Worm (Caenorhabditis elegans) whole organism, late embryonic: ENCODE measurements around the gene ugt-34.

Experiments used
- C08G9.2 ChIP-seq: sonication (generic microtip); optimal IDR thresholded peaks from 2 replicates; lab custom pipeline; 2016; ENCODE audit warnings: mild to moderate bottlenecking, missing genetic modification characterization, moderate library complexity, missing compliant biosample characterization
- C38D4.7 ChIP-seq: fragments of 200-800 bp; sonication (Bioruptor generic); optimal IDR thresholded peaks from 2 replicates; lab custom pipeline; 2018; ENCODE audit warnings: mild to moderate bottlenecking, missing genetic modification characterization, moderate library complexity, missing compliant biosample characterization
- K02D7.2 ChIP-seq: sonication (generic microtip); optimal IDR thresholded peaks from 2 replicates; lab custom pipeline; 2017; ENCODE audit warnings: mild to moderate bottlenecking, missing genetic modification characterization, missing compliant biosample characterization
- K09A11.1 ChIP-seq: sonication (generic microtip); optimal IDR thresholded peaks from 2 replicates; lab custom pipeline; 2017; ENCODE audit warnings: antibody characterized with exemption, mild to moderate bottlenecking, missing genetic modification characterization, missing compliant biosample characterization; ENCODE audit not compliant: insufficient read depth
- Y22D7AL.16 ChIP-seq: sonication (generic microtip); optimal IDR thresholded peaks from 2 replicates; lab custom pipeline; 2016; ENCODE audit warnings: missing genetic modification characterization, missing compliant biosample characterization
- ahr-1 ChIP-seq: sonication (generic microtip); optimal IDR thresholded peaks from 2 replicates; lab custom pipeline; 2016; ENCODE audit warnings: missing genetic modification characterization, missing compliant biosample characterization
- ceh-14 ChIP-seq: sonication (generic microtip); optimal IDR thresholded peaks from 2 replicates; lab custom pipeline; 2016; ENCODE audit warnings: missing genotype, missing genetic modification characterization, missing compliant biosample characterization
- ceh-18 ChIP-seq: sonication (generic microtip); optimal IDR thresholded peaks from 2 replicates; lab custom pipeline; 2016; ENCODE audit warnings: missing genetic modification characterization, missing compliant biosample characterization
- ceh-2 ChIP-seq: sonication (generic microtip); optimal IDR thresholded peaks from 2 replicates; lab custom pipeline; 2016; ENCODE audit warnings: missing genotype, missing genetic modification characterization, missing compliant biosample characterization
- ceh-22 ChIP-seq: sonication (generic microtip); optimal IDR thresholded peaks from 2 replicates; lab custom pipeline; 2017; ENCODE audit warnings: missing biosample characterization, missing genetic modification characterization
- ceh-24 ChIP-seq: sonication (generic microtip); optimal IDR thresholded peaks from 2 replicates; lab custom pipeline; 2016; ENCODE audit warnings: mild to moderate bottlenecking, missing genetic modification characterization, missing compliant biosample characterization
- ceh-31 ChIP-seq: sonication (generic microtip); optimal IDR thresholded peaks from 2 replicates; lab custom pipeline; 2016; ENCODE audit warnings: missing genetic modification characterization, missing compliant biosample characterization
- ceh-34 ChIP-seq: sonication (generic microtip); optimal IDR thresholded peaks from 2 replicates; lab custom pipeline; 2016; ENCODE audit warnings: mild to moderate bottlenecking, missing genetic modification characterization, missing compliant biosample characterization
- ceh-45 ChIP-seq: fragments of 200-800 bp; sonication (Bioruptor generic); IDR thresholded peaks from 2 replicates; pipeline ENCODE4 v1.3.6; 2022; ENCODE audit warnings: missing genetic modification reagents, missing genetic modification characterization, missing compliant biosample characterization
- ceh-9 ChIP-seq: sonication (generic microtip); optimal IDR thresholded peaks from 2 replicates; lab custom pipeline; 2016; ENCODE audit warnings: mild to moderate bottlenecking, missing genetic modification characterization, inconsistent platforms, missing compliant biosample characterization
- che-1 ChIP-seq: sonication (generic microtip); optimal IDR thresholded peaks from 2 replicates; lab custom pipeline; 2016; ENCODE audit warnings: mild to moderate bottlenecking, missing genetic modification characterization, missing compliant biosample characterization
- dve-1 ChIP-seq: sonication (generic microtip); optimal IDR thresholded peaks from 2 replicates; lab custom pipeline; 2017; ENCODE audit warnings: antibody characterized with exemption, mild to moderate bottlenecking, missing genetic modification characterization, missing compliant biosample characterization
- elt-4 ChIP-seq: sonication (generic microtip); optimal IDR thresholded peaks from 2 replicates; lab custom pipeline; 2016; ENCODE audit warnings: missing genetic modification characterization, missing compliant biosample characterization
- ets-4 ChIP-seq: sonication (generic microtip); optimal IDR thresholded peaks from 2 replicates; lab custom pipeline; 2016; ENCODE audit warnings: missing genetic modification characterization, missing compliant biosample characterization
- eyg-1 ChIP-seq: sonication (generic microtip); optimal IDR thresholded peaks from 2 replicates; lab custom pipeline; 2016; ENCODE audit warnings: missing genotype, missing genetic modification characterization, missing compliant biosample characterization
- fax-1 ChIP-seq: sonication (generic microtip); optimal IDR thresholded peaks from 2 replicates; lab custom pipeline; 2016; ENCODE audit warnings: missing genotype, missing genetic modification characterization, missing compliant biosample characterization
- fkh-10 ChIP-seq: fragments of 150-350 bp; optimal IDR thresholded peaks from 2 replicates; lab custom pipeline; 2014; ENCODE audit warnings: missing biosample characterization, missing genetic modification reagents, missing genetic modification characterization
- fkh-6 ChIP-seq: sonication (generic microtip); optimal IDR thresholded peaks from 2 replicates; lab custom pipeline; 2016; ENCODE audit warnings: missing genetic modification characterization, missing compliant biosample characterization
- gmeb-2 ChIP-seq: sonication (generic microtip); optimal IDR thresholded peaks from 2 replicates; lab custom pipeline; 2016; ENCODE audit warnings: missing genetic modification characterization, inconsistent platforms, missing compliant biosample characterization
- hlh-30 ChIP-seq: sonication (generic microtip); optimal IDR thresholded peaks from 2 replicates; lab custom pipeline; 2017; ENCODE audit warnings: antibody characterized with exemption, missing genetic modification characterization, missing compliant biosample characterization; ENCODE audit not compliant: insufficient read depth
- hlh-6 ChIP-seq: sonication (generic microtip); optimal IDR thresholded peaks from 2 replicates; lab custom pipeline; 2016; ENCODE audit warnings: missing genotype, missing genetic modification characterization, missing compliant biosample characterization
- hlh-8 ChIP-seq: sonication (generic microtip); optimal IDR thresholded peaks from 2 replicates; lab custom pipeline; 2016; ENCODE audit warnings: missing genotype, missing genetic modification characterization, missing compliant biosample characterization
- lim-6 ChIP-seq: sonication (generic microtip); optimal IDR thresholded peaks from 2 replicates; lab custom pipeline; 2016; ENCODE audit warnings: missing genetic modification characterization, missing compliant biosample characterization
- nfya-1 ChIP-seq: sonication (generic microtip); optimal IDR thresholded peaks from 2 replicates; lab custom pipeline; 2017; ENCODE audit warnings: missing genetic modification characterization, mild to moderate bottlenecking, missing compliant biosample characterization, antibody characterized with exemption, moderate library complexity
- nhr-11 ChIP-seq: fragments of 150-350 bp; optimal IDR thresholded peaks from 2 replicates; lab custom pipeline; 2014; ENCODE audit warnings: missing biosample characterization, missing genetic modification characterization
- npax-4 ChIP-seq: sonication (generic microtip); optimal IDR thresholded peaks from 2 replicates; lab custom pipeline; 2016; ENCODE audit warnings: missing genetic modification characterization, missing compliant biosample characterization
- pag-3 ChIP-seq: sonication (generic microtip); optimal IDR thresholded peaks from 2 replicates; lab custom pipeline; 2016; ENCODE audit warnings: missing compliant biosample characterization, missing genetic modification characterization, borderline replicate concordance
- pat-9 ChIP-seq: fragments of 200-800 bp; sonication (Bioruptor generic); optimal IDR thresholded peaks from 2 replicates; lab custom pipeline; 2018; ENCODE audit warnings: mild to moderate bottlenecking, missing genetic modification characterization, moderate library complexity, missing compliant biosample characterization
- pax-1 ChIP-seq: fragments of 150-350 bp; optimal IDR thresholded peaks from 2 replicates; lab custom pipeline; 2014; ENCODE audit warnings: missing biosample characterization, missing genetic modification characterization
- pha-4 ChIP-seq: fragments of 150-350 bp; optimal IDR thresholded peaks from 2 replicates; lab custom pipeline; 2018; ENCODE audit warnings: missing biosample characterization, missing genetic modification reagents, missing genetic modification characterization
- pqm-1 ChIP-seq: sonication (generic microtip); optimal IDR thresholded peaks from 2 replicates; lab custom pipeline; 2016; ENCODE audit warnings: missing genetic modification characterization, missing compliant biosample characterization
- ref-2 ChIP-seq: sonication (generic microtip); optimal IDR thresholded peaks from 2 replicates; lab custom pipeline; 2016; ENCODE audit warnings: missing genetic modification characterization, missing compliant biosample characterization
- sdc-2 ChIP-seq: sonication (generic microtip); optimal IDR thresholded peaks from 2 replicates; lab custom pipeline; 2016; ENCODE audit warnings: missing genotype, missing genetic modification characterization, missing compliant biosample characterization
- syd-9 ChIP-seq: sonication (generic microtip); optimal IDR thresholded peaks from 2 replicates; lab custom pipeline; 2016; ENCODE audit warnings: mild to moderate bottlenecking, missing genetic modification characterization, moderate library complexity, missing compliant biosample characterization
- tbx-2 ChIP-seq: sonication (generic microtip); optimal IDR thresholded peaks from 2 replicates; lab custom pipeline; 2016; ENCODE audit warnings: missing genetic modification characterization, missing compliant biosample characterization
- tbx-7 ChIP-seq: sonication (generic microtip); optimal IDR thresholded peaks from 2 replicates; lab custom pipeline; 2016; ENCODE audit warnings: missing genotype, missing genetic modification characterization, missing compliant biosample characterization
- unc-42 ChIP-seq: sonication (generic microtip); optimal IDR thresholded peaks from 2 replicates; lab custom pipeline; 2016; ENCODE audit warnings: missing genotype, missing genetic modification characterization, missing compliant biosample characterization
- unc-55 ChIP-seq: sonication (generic microtip); optimal IDR thresholded peaks from 2 replicates; lab custom pipeline; 2017; ENCODE audit warnings: missing biosample characterization, missing genetic modification reagents, missing genetic modification characterization
- zip-5 ChIP-seq: sonication (generic microtip); optimal IDR thresholded peaks from 2 replicates; lab custom pipeline; 2016; ENCODE audit warnings: missing genetic modification characterization, missing compliant biosample characterization

The ugt-34 gene

DNA sequence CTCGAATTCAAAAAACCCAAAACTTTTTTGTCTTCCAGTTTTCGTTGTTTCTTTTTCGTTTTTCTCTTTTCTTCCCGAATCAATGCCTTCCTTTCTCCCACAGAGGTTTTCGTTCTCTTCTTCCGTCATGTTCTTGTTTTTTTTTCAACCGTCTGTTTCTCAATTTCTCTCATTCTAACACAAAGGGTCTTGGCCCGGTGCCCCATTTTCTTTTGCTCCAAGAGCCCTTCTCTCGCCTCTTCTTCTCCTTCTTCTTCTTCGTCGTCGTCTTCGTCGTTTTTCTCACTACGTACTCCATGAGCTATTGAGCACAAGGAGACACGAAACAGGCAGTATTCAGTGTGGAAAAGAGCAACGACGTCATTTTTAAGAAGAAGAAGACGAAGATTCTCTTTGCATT is 20.7 kb upstream of the ugt-34 start:
- TF ChIP-seq syd-9 (no peak), ceh-18 (tag; lab: Kevin White, UChicago) (peak; percentile 7), ceh-45 (no peak), eyg-1 (tag; lab: Kevin White, UChicago) (no peak), Y22D7AL.16 (tag; lab: Kevin White, UChicago) (no peak), npax-4 (tag; lab: Kevin White, UChicago) (no peak), ceh-31 (tag; lab: Kevin White, UChicago) (peak; percentile 39), fkh-10 (GFP tag; lab: Kevin White, UChicago) (no peak), hlh-6 (tag; lab: Kevin White, UChicago) (peak; percentile 6), unc-42 (tag; lab: Kevin White, UChicago) (peak; percentile 20), K02D7.2 (tag; lab: Kevin White, UChicago) (no peak), hlh-8 (no peak), nfya-1 (peak; percentile 28), che-1 (tag; lab: Kevin White, UChicago) (no peak)

DNA sequence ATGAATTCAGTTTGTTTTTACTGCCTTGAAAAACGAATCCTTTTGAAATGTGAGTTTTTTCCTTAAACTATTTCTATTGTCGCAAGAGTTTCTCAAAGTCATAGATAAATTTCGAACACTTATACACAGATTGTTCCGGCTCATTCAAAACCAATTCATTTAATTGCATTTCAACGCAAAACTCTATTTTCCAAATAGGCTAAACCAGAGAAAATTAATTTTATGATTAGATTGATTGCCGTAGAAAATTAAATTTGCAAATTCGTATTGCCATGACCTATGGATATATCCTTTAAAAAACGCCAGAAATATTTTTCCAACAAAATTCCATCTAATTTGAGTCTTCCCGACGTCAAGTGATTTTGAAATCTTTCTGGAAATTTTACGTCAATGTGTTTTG is 19.2 kb upstream of the ugt-34 start:
- TF ChIP-seq hlh-30 (tag; lab: Kevin White, UChicago) (no peak), dve-1 (tag; lab: Kevin White, UChicago) (no peak), unc-42 (tag; lab: Kevin White, UChicago) (peak; percentile 73), unc-55 (GFP tag; lab: Kevin White, UChicago) (no peak)

DNA sequence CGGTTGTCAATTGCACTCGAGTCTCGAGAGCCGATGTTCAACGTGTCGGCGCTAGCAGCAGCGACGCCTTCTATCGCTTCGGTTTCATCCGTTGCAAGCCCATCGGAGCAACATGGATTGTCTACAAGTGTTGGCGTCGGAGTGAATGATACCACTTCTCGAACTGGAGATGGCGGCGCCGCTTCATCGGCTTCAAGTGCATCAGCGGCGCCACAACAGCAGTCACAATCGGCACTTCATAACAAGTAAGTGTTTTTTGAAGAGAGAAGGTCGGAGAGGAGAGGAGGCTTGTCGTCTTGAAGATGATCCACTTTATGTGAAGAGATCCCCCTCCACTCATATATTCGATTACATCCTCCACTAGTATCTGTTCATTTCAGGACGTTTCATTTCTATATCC is 15.8 kb upstream of the ugt-34 start:
- no peak for TF ChIP-seq ahr-1 (tag; lab: Kevin White, UChicago)
- peak; percentile 22 for TF ChIP-seq ets-4
- no peak for TF ChIP-seq ceh-14 (tag; lab: Kevin White, UChicago)
- no peak for TF ChIP-seq fkh-6 (tag; lab: Kevin White, UChicago)
- peak; percentile 100 for TF ChIP-seq ceh-22 (tag; lab: Kevin White, UChicago)
- peak; percentile 31 for TF ChIP-seq ref-2 (tag; lab: Kevin White, UChicago)
- no peak for TF ChIP-seq elt-4
- no peak for TF ChIP-seq nhr-11
- TF ChIP-seq dve-1 (tag; lab: Kevin White, UChicago): no peak
- TF ChIP-seq tbx-2 (tag; lab: Kevin White, UChicago): peak; percentile 48
- TF ChIP-seq fax-1 (tag; lab: Kevin White, UChicago): no peak
- TF ChIP-seq K09A11.1 (tag; lab: Kevin White, UChicago): no peak
- no peak for TF ChIP-seq ceh-24
- TF ChIP-seq sdc-2 (tag; lab: Kevin White, UChicago): no peak
- TF ChIP-seq zip-5 (tag; lab: Kevin White, UChicago): no peak
- no peak for TF ChIP-seq pat-9 (tag; lab: Kevin White, UChicago)
- no peak for TF ChIP-seq pag-3 (tag; lab: Kevin White, UChicago)
- TF ChIP-seq unc-42 (tag; lab: Kevin White, UChicago): no peak
- TF ChIP-seq ceh-9 (tag; lab: Kevin White, UChicago): no peak
- no peak for TF ChIP-seq eyg-1 (tag; lab: Kevin White, UChicago)
- no peak for TF ChIP-seq pha-4 (tag; lab: Kevin White, UChicago)
- TF ChIP-seq che-1 (tag; lab: Kevin White, UChicago): no peak
- TF ChIP-seq unc-55 (GFP tag; lab: Kevin White, UChicago): no peak
- TF ChIP-seq C08G9.2 (tag; lab: Kevin White, UChicago): peak; percentile 30
- TF ChIP-seq lim-6: no peak
- no peak for TF ChIP-seq fkh-10 (GFP tag; lab: Kevin White, UChicago)
- TF ChIP-seq gmeb-2 (tag; lab: Kevin White, UChicago): no peak
- TF ChIP-seq tbx-7 (tag; lab: Kevin White, UChicago): no peak
- TF ChIP-seq C38D4.7 (GFP tag; lab: Kevin White, UChicago): no peak
- TF ChIP-seq pqm-1 (tag; lab: Kevin White, UChicago): no peak
- no peak for TF ChIP-seq ceh-2 (tag; lab: Kevin White, UChicago)
- no peak for TF ChIP-seq pax-1 (tag; lab: Kevin White, UChicago)
- no peak for TF ChIP-seq Y22D7AL.16 (tag; lab: Kevin White, UChicago)
- peak; percentile 30 for TF ChIP-seq ceh-34 (tag; lab: Kevin White, UChicago)
- TF ChIP-seq, all 69 proteins: peak for 6
